Fruit fly (Drosophila melanogaster) whole organism, adult: Measurements from ENCODE around the gene CREG.

Experiments
- CG14711 ChIP-seq: fragments of 200-800 bp; sonication (Bioruptor generic); optimal IDR thresholded peaks from 2 replicates; lab custom pipeline; 2018; ENCODE audit warnings: missing biosample characterization, mild to moderate bottlenecking, missing genetic modification characterization, moderate library complexity
- CG1620 ChIP-seq: fragments of 200-800 bp; sonication (Bioruptor generic); optimal IDR thresholded peaks from 2 replicates; lab custom pipeline; 2016; ENCODE audit warnings: missing biosample characterization, missing genetic modification characterization
- CG7045 ChIP-seq: fragments of 200-800 bp; sonication (Bioruptor generic); optimal IDR thresholded peaks from 2 replicates; lab custom pipeline; 2017; ENCODE audit warnings: missing biosample characterization, mild to moderate bottlenecking, missing genetic modification characterization
- Clk ChIP-seq: fragments of 200-800 bp; sonication (Bioruptor generic); optimal IDR thresholded peaks from 2 replicates; lab custom pipeline; 2017; ENCODE audit warnings: missing biosample characterization, missing genetic modification characterization
- Crg-1 ChIP-seq: fragments of 200-800 bp; sonication (Bioruptor generic); optimal IDR thresholded peaks from 2 replicates; lab custom pipeline; 2016; ENCODE audit warnings: missing biosample characterization, missing genetic modification characterization
- Mnt ChIP-seq: fragments of 200-800 bp; sonication (Bioruptor generic); optimal IDR thresholded peaks from 2 replicates; lab custom pipeline; 2016; ENCODE audit warnings: missing biosample characterization, mild to moderate bottlenecking, missing genetic modification characterization
- cnc ChIP-seq, 2 experiments: fragments of >200 bp; optimal IDR thresholded peaks; 2 replicates each; lab custom pipeline; 2017
- kay ChIP-seq: fragments of 200-800 bp; sonication (Bioruptor generic); peaks from one replicate; lab custom pipeline; 2016; ENCODE audit warnings: missing biosample characterization, missing genetic modification characterization, borderline replicate concordance

DNA sequence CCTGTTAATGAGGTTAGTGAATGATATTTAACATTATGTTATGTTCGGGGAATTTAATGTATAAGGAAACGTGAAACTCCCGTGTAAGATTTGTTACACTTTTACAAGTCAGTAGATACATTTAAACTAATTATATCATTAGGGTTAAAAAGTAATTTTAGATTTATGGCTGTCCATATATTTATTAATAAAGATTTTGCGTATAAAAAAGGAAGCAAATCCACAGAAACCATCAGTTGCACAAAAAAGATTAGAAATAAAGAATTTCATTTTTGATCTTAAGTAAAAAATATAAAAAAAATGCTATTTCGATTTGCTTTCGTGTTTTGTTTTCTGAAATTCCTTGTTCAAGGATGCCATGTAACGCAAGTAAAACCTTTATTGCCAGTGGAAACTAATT, 25.9 kb upstream of the CREG start, which contains the start of gene CG42835:
- TF ChIP-seq cnc (optimal IDR thresholded peaks at IDR 0.05; lab: Kevin White, UChicago) (no peak), Clk (GFP tag; lab: Kevin White, UChicago) (no peak), CG14711 (no peak), CG1620 (GFP tag; lab: Kevin White, UChicago) (no peak), CG7045 (no peak), Crg-1 (no peak), Mnt (GFP tag; lab: Kevin White, UChicago) (no peak), kay (GFP tag; lab: Kevin White, UChicago) (no peak)
